Fruit fly (Drosophila melanogaster): ENCODE results near the gene CG32706.

DNA sequence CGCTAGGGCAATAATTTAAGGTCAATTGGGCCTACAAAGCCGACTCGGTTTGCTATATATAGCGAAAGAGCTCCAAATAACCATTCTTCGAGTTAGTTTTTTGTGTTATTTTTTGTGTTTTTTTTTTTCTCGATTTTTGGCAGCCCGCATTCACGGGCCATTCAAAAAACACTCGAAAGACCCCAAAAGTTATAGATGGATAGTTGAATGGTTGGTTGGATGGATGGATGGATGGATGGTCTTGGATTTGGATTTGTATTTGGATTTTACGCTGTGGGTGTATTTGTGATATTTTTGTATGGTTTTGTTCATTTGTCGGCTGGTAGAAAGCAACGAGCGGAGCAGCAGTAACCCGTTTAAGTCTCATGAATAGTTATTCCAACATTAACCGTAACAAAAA lies 22.9 kb upstream of the CG32706 start:
- TF ChIP-seq CTCF (optimal IDR thresholded peaks at IDR 0.05) (no peak), CG8478 (optimal IDR thresholded peaks at IDR 0.05) (no peak)
